Fruit fly (Drosophila melanogaster) whole organism, adult: Measurements from ENCODE around the gene CG4313.
A peak's percentile ranks its signal among the peaks of the same experiment; 100 is the strongest.

ENCODE experiments used
- CG11617 ChIP-seq: fragments of 200-800 bp; sonication (Bioruptor generic); optimal IDR thresholded peaks from 2 replicates; lab custom pipeline; 2017; ENCODE audit warnings: mild to moderate bottlenecking, missing biosample characterization, missing genetic modification reagents, missing genetic modification characterization
- CG12768 ChIP-seq: fragments of 200-800 bp; sonication (Bioruptor generic); optimal IDR thresholded peaks from 2 replicates; lab custom pipeline; 2017; ENCODE audit warnings: missing biosample characterization, missing genetic modification characterization, mild to moderate bottlenecking, moderate library complexity, missing genetic modification reagents
- CG14711 ChIP-seq: fragments of 200-800 bp; sonication (Bioruptor generic); optimal IDR thresholded peaks from 2 replicates; lab custom pipeline; 2018; ENCODE audit warnings: missing biosample characterization, mild to moderate bottlenecking, missing genetic modification characterization, moderate library complexity
- CG1620 ChIP-seq: fragments of 200-800 bp; sonication (Bioruptor generic); optimal IDR thresholded peaks from 2 replicates; lab custom pipeline; 2016; ENCODE audit warnings: missing biosample characterization, missing genetic modification characterization
- CG33017 ChIP-seq: fragments of 200-800 bp; sonication (Bioruptor generic); optimal IDR thresholded peaks from 2 replicates; lab custom pipeline; 2018; ENCODE audit warnings: missing biosample characterization, mild to moderate bottlenecking, missing genetic modification characterization, moderate library complexity
- CG5204 ChIP-seq: fragments of 200-800 bp; sonication (Bioruptor generic); optimal IDR thresholded peaks from 2 replicates; lab custom pipeline; 2016; ENCODE audit warnings: missing biosample characterization, missing genetic modification characterization
- CG7045 ChIP-seq: fragments of 200-800 bp; sonication (Bioruptor generic); optimal IDR thresholded peaks from 2 replicates; lab custom pipeline; 2017; ENCODE audit warnings: missing biosample characterization, mild to moderate bottlenecking, missing genetic modification characterization
- CG7101 ChIP-seq: fragments of 200-800 bp; sonication (Bioruptor generic); optimal IDR thresholded peaks from 2 replicates; lab custom pipeline; 2018; ENCODE audit warnings: missing biosample characterization, mild to moderate bottlenecking, missing genetic modification characterization, moderate library complexity
- Clk ChIP-seq: fragments of 200-800 bp; sonication (Bioruptor generic); optimal IDR thresholded peaks from 2 replicates; lab custom pipeline; 2017; ENCODE audit warnings: missing biosample characterization, missing genetic modification characterization
- Crg-1 ChIP-seq: fragments of 200-800 bp; sonication (Bioruptor generic); optimal IDR thresholded peaks from 2 replicates; lab custom pipeline; 2016; ENCODE audit warnings: missing biosample characterization, missing genetic modification characterization
- Hr96 ChIP-seq: fragments of 200-800 bp; sonication (Bioruptor generic); optimal IDR thresholded peaks from 2 replicates; lab custom pipeline; 2016; ENCODE audit warnings: missing biosample characterization, missing genetic modification characterization
- Mnt ChIP-seq: fragments of 200-800 bp; sonication (Bioruptor generic); optimal IDR thresholded peaks from 2 replicates; lab custom pipeline; 2016; ENCODE audit warnings: missing biosample characterization, mild to moderate bottlenecking, missing genetic modification characterization
- bab1 ChIP-seq: fragments of 200-800 bp; sonication (Bioruptor generic); optimal IDR thresholded peaks from 3 replicates; lab custom pipeline; 2019; ENCODE audit warnings: missing biosample characterization, mild to moderate bottlenecking, missing genetic modification characterization, moderate library complexity
- cic ChIP-seq: fragments of 200-800 bp; sonication (Bioruptor generic); optimal IDR thresholded peaks from 2 replicates; lab custom pipeline; 2017; ENCODE audit warnings: missing biosample characterization, mild to moderate bottlenecking, missing genetic modification characterization, moderate library complexity
- cnc ChIP-seq, 2 experiments: fragments of >200 bp; optimal IDR thresholded peaks; 2 replicates each; lab custom pipeline; 2017
- kay ChIP-seq: fragments of 200-800 bp; sonication (Bioruptor generic); peaks from one replicate; lab custom pipeline; 2016; ENCODE audit warnings: missing biosample characterization, missing genetic modification characterization, borderline replicate concordance
- ovo ChIP-seq: fragments of 200-800 bp; sonication (Bioruptor generic); optimal IDR thresholded peaks from 2 replicates; lab custom pipeline; 2016; ENCODE audit warnings: missing biosample characterization, missing genetic modification characterization
- pad ChIP-seq: fragments of 200-800 bp; sonication (Bioruptor generic); optimal IDR thresholded peaks from 3 replicates; lab custom pipeline; 2017; ENCODE audit warnings: missing biosample characterization, missing genetic modification characterization, mild to moderate bottlenecking, moderate library complexity, missing genetic modification reagents
- tj ChIP-seq: fragments of 200-800 bp; sonication (Bioruptor generic); optimal IDR thresholded peaks from 3 replicates; lab custom pipeline; 2017; ENCODE audit warnings: missing biosample characterization, mild to moderate bottlenecking, missing genetic modification characterization, moderate library complexity
- toe ChIP-seq: fragments of 200-800 bp; sonication (Bioruptor generic); optimal IDR thresholded peaks from 2 replicates; lab custom pipeline; 2016; ENCODE audit warnings: missing biosample characterization, missing genetic modification characterization

The CG4313 gene

dm6 chrX:2041312-2041918 is at the start of gene CG4313:
Gene CG4313, plus strand, starts transcription at chrX:2041868.
- TF ChIP-seq CG33017 (tag; lab: Kevin White, UChicago) (no peak), Hr96 (GFP tag; lab: Kevin White, UChicago) (peak; percentile 89), CG14711 (tag; lab: Kevin White, UChicago) (peak; percentile 95), CG11617 (GFP tag; lab: Kevin White, UChicago) (peak; percentile 77), kay (GFP tag; lab: Kevin White, UChicago) (no peak), Crg-1 (GFP tag; lab: Kevin White, UChicago) (peak; percentile 61), cnc (optimal IDR thresholded peaks at IDR 0.05; lab: Kevin White, UChicago) (no peak), pad (GFP tag; lab: Kevin White, UChicago) (peak; percentile 58), tj (peak; percentile 67), toe (GFP tag; lab: Kevin White, UChicago) (peak; percentile 69), CG7101 (tag; lab: Kevin White, UChicago) (peak; percentile 74), Mnt (peak; percentile 48), ovo (peak; percentile 19), Clk (GFP tag; lab: Kevin White, UChicago) (no peak), CG5204 (peak; percentile 74), cic (GFP tag; lab: Kevin White, UChicago) (no peak), bab1 (GFP tag; lab: Kevin White, UChicago) (peak; percentile 79), CG12768 (GFP tag; lab: Kevin White, UChicago) (peak; percentile 42), CG1620 (GFP tag; lab: Kevin White, UChicago) (peak; percentile 77), CG7045 (GFP tag; lab: Kevin White, UChicago) (no peak)

- TF ChIP-seq Hr96 (GFP tag; lab: Kevin White, UChicago) (no peak), cic (GFP tag; lab: Kevin White, UChicago) (no peak), Clk (GFP tag; lab: Kevin White, UChicago) (no peak), CG7045 (GFP tag; lab: Kevin White, UChicago) (no peak), CG1620 (GFP tag; lab: Kevin White, UChicago) (no peak), bab1 (GFP tag; lab: Kevin White, UChicago) (no peak), CG33017 (tag; lab: Kevin White, UChicago) (no peak), Mnt (no peak), Crg-1 (GFP tag; lab: Kevin White, UChicago) (no peak), CG7101 (tag; lab: Kevin White, UChicago) (no peak), cnc (optimal IDR thresholded peaks at IDR 0.05; lab: Kevin White, UChicago) (no peak), pad (GFP tag; lab: Kevin White, UChicago) (no peak)
Measured at dm6 chrX:1994184-1994583, 47.5 kb upstream of the CG4313 start.

- TF ChIP-seq kay (GFP tag; lab: Kevin White, UChicago) (no peak), cic (GFP tag; lab: Kevin White, UChicago) (no peak), CG33017 (tag; lab: Kevin White, UChicago) (no peak), Clk (GFP tag; lab: Kevin White, UChicago) (no peak), pad (GFP tag; lab: Kevin White, UChicago) (no peak), bab1 (GFP tag; lab: Kevin White, UChicago) (no peak), toe (GFP tag; lab: Kevin White, UChicago) (no peak)
Measured at dm6 chrX:1995653-1996052, 46.0 kb upstream of the CG4313 start.

dm6 chrX:2001057-2001456 is 40.6 kb upstream of the CG4313 start:
- TF ChIP-seq bab1 (GFP tag; lab: Kevin White, UChicago) = no peak
- TF ChIP-seq Hr96 (GFP tag; lab: Kevin White, UChicago) = no peak
- no peak for TF ChIP-seq Crg-1 (GFP tag; lab: Kevin White, UChicago)
- no peak for TF ChIP-seq CG1620 (GFP tag; lab: Kevin White, UChicago)
- no peak for TF ChIP-seq CG7101 (tag; lab: Kevin White, UChicago)
- TF ChIP-seq Clk (GFP tag; lab: Kevin White, UChicago) = no peak
- TF ChIP-seq CG12768 (GFP tag; lab: Kevin White, UChicago) = no peak
- TF ChIP-seq kay (GFP tag; lab: Kevin White, UChicago) = no peak
- TF ChIP-seq ovo = no peak

- TF ChIP-seq bab1 (GFP tag; lab: Kevin White, UChicago) (no peak), pad (GFP tag; lab: Kevin White, UChicago) (no peak), CG5204 (no peak), CG12768 (GFP tag; lab: Kevin White, UChicago) (no peak), cic (GFP tag; lab: Kevin White, UChicago) (no peak), Crg-1 (GFP tag; lab: Kevin White, UChicago) (no peak)
Measured at dm6 chrX:2004114-2004513, 37.6 kb upstream of the CG4313 start.

- TF ChIP-seq pad (GFP tag; lab: Kevin White, UChicago) (peak; percentile 15), CG7101 (tag; lab: Kevin White, UChicago) (peak; percentile 37), tj (no peak), Mnt (peak; percentile 34), CG5204 (no peak), bab1 (GFP tag; lab: Kevin White, UChicago) (peak; percentile 70), Hr96 (GFP tag; lab: Kevin White, UChicago) (peak; percentile 76), CG11617 (GFP tag; lab: Kevin White, UChicago) (peak; percentile 30), CG1620 (GFP tag; lab: Kevin White, UChicago) (peak; percentile 36), ovo (no peak)
Measured at dm6 chrX:2005840-2006239, 35.8 kb upstream of the CG4313 start.
